Fruit fly (Drosophila melanogaster): ENCODE results near the gene Dyro.

The Dyro gene

DNA sequence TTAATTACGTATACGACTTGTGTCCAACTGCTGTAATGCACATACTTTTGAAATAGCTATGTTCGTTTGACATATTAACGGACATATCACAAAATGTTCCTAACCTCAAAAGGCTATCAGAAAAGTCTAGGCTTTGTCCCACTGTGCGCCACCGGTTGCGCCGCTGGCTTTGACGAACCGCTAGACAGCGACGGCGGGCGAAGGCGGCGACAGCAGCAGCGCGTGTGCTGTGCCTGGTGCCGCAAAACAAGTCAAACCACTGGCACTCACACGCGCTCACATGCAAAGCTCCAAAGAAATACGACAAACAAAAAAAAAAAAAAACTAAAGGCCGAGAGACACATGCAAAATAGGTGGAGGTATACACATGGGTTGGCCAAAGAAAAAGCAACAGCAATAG, 2.3 kb downstream of the Dyro start (continued):
- TF ChIP-seq Lhr (GFP tag; optimal IDR thresholded peaks at IDR 0.05) (no peak), YL-1 (GFP tag; optimal IDR thresholded peaks at IDR 0.05) (no peak), Ets65A (GFP tag) (peak; percentile 71), tx (GFP tag; optimal IDR thresholded peaks at IDR 0.05) (no peak), Oaz (GFP tag; IDR thresholded peaks at IDR 0.05) (0 out of 2 replicates have a peak, but pooled peaks have one; percentile 4), ATbp (GFP tag; optimal IDR thresholded peaks at IDR 0.05) (no peak), CG5245 (GFP tag; optimal IDR thresholded peaks at IDR 0.05) (no peak), CG17385 (GFP tag; optimal IDR thresholded peaks at IDR 0.05) (no peak), CG10462 (GFP tag; optimal IDR thresholded peaks at IDR 0.05) (no peak), Ssrp (tag; optimal IDR thresholded peaks at IDR 0.05) (no peak), unc-4 (GFP tag; IDR thresholded peaks at IDR 0.05; ENCODE audit: partially characterized antibody) (no peak), CG34224 (GFP tag; IDR thresholded peaks at IDR 0.05; ENCODE audit: partially characterized antibody) (peak; percentile 38; the same call in 1 of the 3 replicates), z (GFP tag; IDR thresholded peaks at IDR 0.05) (no peak), CG31388 (GFP tag; optimal IDR thresholded peaks at IDR 0.05) (no peak), pnt (GFP tag; optimal IDR thresholded peaks at IDR 0.05) (no peak), bab2 (GFP tag; optimal IDR thresholded peaks at IDR 0.05) (no peak), CG4424 (GFP tag; optimal IDR thresholded peaks at IDR 0.05) (peak; percentile 31), gt (GFP tag; IDR thresholded peaks at IDR 0.05) (no peak), eve (GFP tag; optimal IDR thresholded peaks at IDR 0.05) (no peak), Dp (GFP tag; optimal IDR thresholded peaks at IDR 0.05) (no peak), CG4617 (GFP tag; optimal IDR thresholded peaks at IDR 0.05; ENCODE audit: borderline replicate concordance) (no peak), Dfd (GFP tag; optimal IDR thresholded peaks at IDR 0.05) (no peak), CG4820 (GFP tag; optimal IDR thresholded peaks at IDR 0.05) (no peak), btn (GFP tag; optimal IDR thresholded peaks at IDR 0.05) (no peak), Deaf1 (tag; optimal IDR thresholded peaks at IDR 0.05) (peak; percentile 28), CG6175 (GFP tag; IDR thresholded peaks at IDR 0.05) (peak; percentile 99), Nf-YA (GFP tag; IDR thresholded peaks at IDR 0.05) (no peak), CG10565 (GFP tag; optimal IDR thresholded peaks at IDR 0.05) (no peak), CG6683 (GFP tag; optimal IDR thresholded peaks at IDR 0.05) (no peak), amos (GFP tag; IDR thresholded peaks at IDR 0.05; ENCODE audit: partially characterized antibody) (no peak; the same call in 1 of the 2 replicates), CG32532 (GFP tag; IDR thresholded peaks at IDR 0.05) (peak; percentile 63), CHES-1-like (GFP tag; optimal IDR thresholded peaks at IDR 0.05) (no peak), CG6689 (GFP tag; IDR thresholded peaks at IDR 0.05) (peak; percentile 47; the same call in 1 of the 2 replicates), emc (GFP tag; optimal IDR thresholded peaks at IDR 0.05) (no peak), sens-2 (GFP tag; IDR thresholded peaks at IDR 0.05) (no peak), ftz-f1 (GFP tag; optimal IDR thresholded peaks at IDR 0.05) (no peak), CG12219 (GFP tag; optimal IDR thresholded peaks at IDR 0.05) (no peak), tna (GFP tag; IDR thresholded peaks at IDR 0.05; ENCODE audit: partially characterized antibody) (no peak), MBD-R2 (GFP tag; IDR thresholded peaks at IDR 0.05) (0 out of 2 replicates have a peak, but pooled peaks have one; percentile 17), CG11085 (GFP tag; IDR thresholded peaks at IDR 0.05) (no peak), fd96Cb (tag; optimal IDR thresholded peaks at IDR 0.05) (no peak), CG10267 (tag; optimal IDR thresholded peaks at IDR 0.05) (no peak), CG15479 (GFP tag; optimal IDR thresholded peaks at IDR 0.05) (no peak), sisA (GFP tag; IDR thresholded peaks at IDR 0.05) (peak; percentile 31; the same call in 1 of the 2 replicates), ap (GFP tag; IDR thresholded peaks at IDR 0.05) (no peak), CG2712 (tag; optimal IDR thresholded peaks at IDR 0.05) (peak; percentile 31), nom (GFP tag; optimal IDR thresholded peaks at IDR 0.05) (no peak), CG8281 (tag; optimal IDR thresholded peaks at IDR 0.05) (no peak), CG16863 (GFP tag; optimal IDR thresholded peaks at IDR 0.05) (no peak), cato (GFP tag; optimal IDR thresholded peaks at IDR 0.05; ENCODE audit: borderline replicate concordance) (no peak), chn (GFP tag; optimal IDR thresholded peaks at IDR 0.05) (no peak)

All from whole organism, embryonic.